Worm (Caenorhabditis elegans): ENCODE results near the gene T11G6.5.

Gene T11G6.5

ce11 chrIV:10889820-10890462 lies 47.4 kb upstream of the T11G6.5 start, which contains the start of gene F13E9.15:
F13E9.15 (minus strand) TSS chrIV:10889870.
- no peak for TF ChIP-seq unc-62 (GFP tag; optimal IDR thresholded peaks at IDR 0.05)

- TF ChIP-seq F13H6.1 (tag; optimal IDR thresholded peaks at IDR 0.05) (no peak), nhr-10 (tag; optimal IDR thresholded peaks at IDR 0.05) (no peak), mab-5 (tag; optimal IDR thresholded peaks at IDR 0.05) (no peak), nhr-6 (tag; optimal IDR thresholded peaks at IDR 0.05) (no peak), mbf-1 (tag; optimal IDR thresholded peaks at IDR 0.05) (no peak), sem-4 (tag; optimal IDR thresholded peaks at IDR 0.05) (no peak), mdl-1 (tag; optimal IDR thresholded peaks at IDR 0.05) (no peak), nhr-129 (tag; optimal IDR thresholded peaks at IDR 0.05) (no peak), skn-1 (tag; optimal IDR thresholded peaks at IDR 0.05) (no peak), ceh-16 (tag; optimal IDR thresholded peaks at IDR 0.05) (no peak), unc-55 (GFP tag; optimal IDR thresholded peaks at IDR 0.05) (no peak)
Observed at ce11 chrIV:10887285-10887684, 44.7 kb upstream of the T11G6.5 start, which contains the start of gene F13E9.16. F13E9.16 (minus strand) TSS chrIV:10887385.

- TF ChIP-seq nhr-25 (tag; optimal IDR thresholded peaks at IDR 0.05) (no peak), nhr-6 (tag; optimal IDR thresholded peaks at IDR 0.05) (no peak), mab-5 (tag; optimal IDR thresholded peaks at IDR 0.05) (no peak), mdl-1 (tag; optimal IDR thresholded peaks at IDR 0.05) (no peak), lin-13 (GFP tag; optimal IDR thresholded peaks at IDR 0.05) (no peak), ztf-4 (tag; optimal IDR thresholded peaks at IDR 0.05) (no peak), elt-1 (tag; optimal IDR thresholded peaks at IDR 0.05) (no peak), nhr-12 (tag; optimal IDR thresholded peaks at IDR 0.05) (no peak)
Observed at ce11 chrIV:10885915-10886314, 43.4 kb upstream of the T11G6.5 start, which contains the start of gene srlf-11. srlf-11 (minus strand) TSS chrIV:10886015.

ce11 chrIV:10884263-10884662 lies 41.7 kb upstream of the T11G6.5 start, which contains the start of gene F13E9.5:
F13E9.5 (minus strand) TSS chrIV:10884363.
- TF ChIP-seq lin-11 (tag; optimal IDR thresholded peaks at IDR 0.05) (no peak), ama-1 (optimal IDR thresholded peaks at IDR 0.05) (no peak), fos-1 (tag; optimal IDR thresholded peaks at IDR 0.05) (no peak), nhr-23 (tag; optimal IDR thresholded peaks at IDR 0.05) (no peak), ztf-4 (tag; optimal IDR thresholded peaks at IDR 0.05) (no peak), crh-2 (tag; optimal IDR thresholded peaks at IDR 0.05) (no peak)

ce11 chrIV:10881230-10881629 lies 38.7 kb upstream of the T11G6.5 start, which contains the start of gene F13E9.13:
F13E9.13 (plus strand) TSS chrIV:10881546.
- no peak for TF ChIP-seq gmeb-1 (tag; optimal IDR thresholded peaks at IDR 0.05)
- TF ChIP-seq dmd-4 (tag; optimal IDR thresholded peaks at IDR 0.05) = no peak
- no peak for TF ChIP-seq unc-62 (GFP tag; optimal IDR thresholded peaks at IDR 0.05)
- TF ChIP-seq ceh-82 (tag; optimal IDR thresholded peaks at IDR 0.05) = no peak
- TF ChIP-seq nhr-129 (tag; optimal IDR thresholded peaks at IDR 0.05) = no peak
- no peak for TF ChIP-seq nhr-10 (tag; optimal IDR thresholded peaks at IDR 0.05)
- no peak for TF ChIP-seq aly-2 (tag; optimal IDR thresholded peaks at IDR 0.05)
- no peak for TF ChIP-seq lin-11 (tag; optimal IDR thresholded peaks at IDR 0.05)
- TF ChIP-seq nhr-12 (tag; optimal IDR thresholded peaks at IDR 0.05) = no peak
- no peak for TF ChIP-seq egl-27 (tag; optimal IDR thresholded peaks at IDR 0.05)
- no peak for TF ChIP-seq nhr-25 (tag; optimal IDR thresholded peaks at IDR 0.05)
- no peak for TF ChIP-seq F13H6.1 (tag; optimal IDR thresholded peaks at IDR 0.05)
- no peak for TF ChIP-seq sma-3 (GFP tag; optimal IDR thresholded peaks at IDR 0.05)
- TF ChIP-seq fos-1 (tag; optimal IDR thresholded peaks at IDR 0.05) = peak; percentile 24
- TF ChIP-seq ama-1 (optimal IDR thresholded peaks at IDR 0.05) = no peak
- TF ChIP-seq C34F6.9 (tag; optimal IDR thresholded peaks at IDR 0.05) = no peak
- TF ChIP-seq sma-9 (GFP tag; optimal IDR thresholded peaks at IDR 0.05) = peak; percentile 46
- no peak for TF ChIP-seq sma-9 (tag; optimal IDR thresholded peaks at IDR 0.05)

ce11 chrIV:10880264-10880663 lies 37.7 kb upstream of the T11G6.5 start, which contains the start of gene fipr-15:
fipr-15 (plus strand) TSS chrIV:10880564.
- TF ChIP-seq skn-1 (tag; optimal IDR thresholded peaks at IDR 0.05) (no peak), R02D3.7 (tag; optimal IDR thresholded peaks at IDR 0.05) (no peak), sma-9 (GFP tag; optimal IDR thresholded peaks at IDR 0.05) (no peak), sma-9 (tag; optimal IDR thresholded peaks at IDR 0.05) (no peak), nhr-25 (tag; optimal IDR thresholded peaks at IDR 0.05) (no peak), C34F6.9 (tag; optimal IDR thresholded peaks at IDR 0.05) (no peak), nhr-21 (tag; optimal IDR thresholded peaks at IDR 0.05) (no peak), lin-11 (tag; optimal IDR thresholded peaks at IDR 0.05) (no peak), ceh-16 (tag; optimal IDR thresholded peaks at IDR 0.05) (no peak), mdl-1 (tag; optimal IDR thresholded peaks at IDR 0.05) (no peak), unc-62 (GFP tag; optimal IDR thresholded peaks at IDR 0.05) (no peak), nhr-129 (tag; optimal IDR thresholded peaks at IDR 0.05) (no peak), nhr-237 (tag; optimal IDR thresholded peaks at IDR 0.05) (no peak), mab-5 (tag; optimal IDR thresholded peaks at IDR 0.05) (no peak), nhr-11 (tag; optimal IDR thresholded peaks at IDR 0.05) (no peak), unc-39 (tag; optimal IDR thresholded peaks at IDR 0.05) (no peak), crh-2 (tag; optimal IDR thresholded peaks at IDR 0.05) (no peak)

All from whole organism, L2 larva.